Worm (Caenorhabditis elegans) whole organism, L3 larva: ENCODE results near the gene Y105C5B.9.

Experiments used
- ZK546.5 ChIP-seq: sonication (generic microtip); optimal IDR thresholded peaks from 2 replicates; lab custom pipeline; 2017; ENCODE audit warnings: missing biosample characterization, missing genetic modification characterization
- aly-2 ChIP-seq: fragments of 150-350 bp; optimal IDR thresholded peaks from 2 replicates; lab custom pipeline; 2014; ENCODE audit warnings: missing biosample characterization, missing genetic modification characterization
- ceh-16 ChIP-seq: sonication (generic microtip); optimal IDR thresholded peaks from 2 replicates; lab custom pipeline; 2017; ENCODE audit warnings: missing biosample characterization, missing genetic modification characterization
- ceh-28 ChIP-seq: fragments of 150-350 bp; optimal IDR thresholded peaks from 2 replicates; lab custom pipeline; 2014; ENCODE audit warnings: missing biosample characterization, missing genetic modification reagents, missing genetic modification characterization
- ceh-9 ChIP-seq: sonication (generic microtip); optimal IDR thresholded peaks from 2 replicates; lab custom pipeline; 2018; ENCODE audit warnings: missing biosample characterization, missing genetic modification characterization
- daf-12 ChIP-seq: fragments of 150-350 bp; optimal IDR thresholded peaks from 2 replicates; lab custom pipeline; 2014; ENCODE audit warnings: missing biosample characterization, missing genetic modification reagents, missing genetic modification characterization
- egl-27 ChIP-seq: sonication (generic microtip); optimal IDR thresholded peaks from 4 replicates; lab custom pipeline; 2017; ENCODE audit warnings: missing biosample characterization, missing genetic modification reagents, missing genetic modification characterization
- egl-5 ChIP-seq: fragments of 150-350 bp; optimal IDR thresholded peaks from 2 replicates; lab custom pipeline; 2017; ENCODE audit warnings: missing biosample characterization, missing genetic modification reagents, missing genetic modification characterization, inconsistent platforms
- elt-1 ChIP-seq: fragments of 150-350 bp; optimal IDR thresholded peaks from 2 replicates; lab custom pipeline; 2014; ENCODE audit warnings: missing biosample characterization, missing genetic modification characterization
- elt-2 ChIP-seq: sonication (generic microtip); optimal IDR thresholded peaks from 2 replicates; lab custom pipeline; 2016; ENCODE audit warnings: missing genetic modification reagents, mild to moderate bottlenecking, missing genetic modification characterization, missing compliant biosample characterization
- elt-3 ChIP-seq, 3 experiments: fragments of 150-350 bp in 1 of 3; sonication (generic microtip) in 2 of 3; optimal IDR thresholded peaks; 2 replicates in 2 of 3; 4 replicates in 1 of 3; lab custom pipeline; 2014 to 2017; ENCODE audit warnings: missing biosample characterization in 3 of 3, missing genetic modification characterization in 3 of 3
- eor-1 ChIP-seq, 2 experiments: fragments of 150-350 bp; optimal IDR thresholded peaks; 2 replicates each; lab custom pipeline; 2014 to 2018; ENCODE audit warnings: missing biosample characterization in 2 of 2, missing genetic modification characterization in 2 of 2
- fkh-10 ChIP-seq: sonication (generic microtip); optimal IDR thresholded peaks from 2 replicates; lab custom pipeline; 2017; ENCODE audit warnings: missing biosample characterization, missing genetic modification reagents, missing genetic modification characterization
- fkh-2 ChIP-seq: fragments of 150-350 bp; optimal IDR thresholded peaks from 2 replicates; lab custom pipeline; 2014; ENCODE audit warnings: missing biosample characterization, missing genetic modification reagents, missing genetic modification characterization
- jun-1 ChIP-seq: fragments of 150-350 bp; optimal IDR thresholded peaks from 2 replicates; lab custom pipeline; 2014; ENCODE audit warnings: missing biosample characterization, missing genetic modification reagents, missing genetic modification characterization
- lin-15B ChIP-seq: fragments of 150-350 bp; optimal IDR thresholded peaks from 2 replicates; lab custom pipeline; 2014; ENCODE audit warnings: missing biosample characterization, missing genetic modification characterization
- lin-39 ChIP-seq: fragments of 150-350 bp; optimal IDR thresholded peaks from 2 replicates; lab custom pipeline; 2018; ENCODE audit warnings: missing biosample characterization, missing genetic modification reagents, missing genetic modification characterization
- mdl-1 ChIP-seq: fragments of 150-350 bp; optimal IDR thresholded peaks from 2 replicates; lab custom pipeline; 2014; ENCODE audit warnings: missing biosample characterization, missing genetic modification characterization
- mml-1 ChIP-seq: fragments of 150-350 bp; sonication (generic microtip); optimal IDR thresholded peaks from 3 replicates; lab custom pipeline; 2014; ENCODE audit warnings: missing biosample characterization, missing genetic modification characterization
- nfya-1 ChIP-seq: sonication (generic microtip); optimal IDR thresholded peaks from 2 replicates; lab custom pipeline; 2017; ENCODE audit warnings: missing genetic modification characterization, mild to moderate bottlenecking, missing compliant biosample characterization, antibody characterized with exemption, moderate library complexity; ENCODE audit not compliant: insufficient read depth
- nhr-11 ChIP-seq: fragments of 150-350 bp; optimal IDR thresholded peaks from 2 replicates; lab custom pipeline; 2014; ENCODE audit warnings: missing biosample characterization, missing genetic modification characterization
- nhr-23 ChIP-seq: fragments of 150-350 bp; optimal IDR thresholded peaks from 2 replicates; lab custom pipeline; 2014; ENCODE audit warnings: missing biosample characterization, missing genetic modification reagents, missing genetic modification characterization
- nhr-25 ChIP-seq: sonication (generic microtip); optimal IDR thresholded peaks from 2 replicates; lab custom pipeline; 2017; ENCODE audit warnings: missing biosample characterization, missing genetic modification characterization
- nhr-28 ChIP-seq: fragments of 150-350 bp; optimal IDR thresholded peaks from 2 replicates; lab custom pipeline; 2014; ENCODE audit warnings: missing biosample characterization, missing genetic modification characterization
- nhr-43 ChIP-seq: sonication (generic microtip); optimal IDR thresholded peaks from 2 replicates; lab custom pipeline; 2016; ENCODE audit warnings: mild to moderate bottlenecking, missing genetic modification characterization, missing compliant biosample characterization; ENCODE audit not compliant: poor library complexity, severe bottlenecking
- nhr-67 ChIP-seq: fragments of 150-350 bp; optimal IDR thresholded peaks from 2 replicates; lab custom pipeline; 2014; ENCODE audit warnings: missing biosample characterization, missing genetic modification characterization
- nhr-76 ChIP-seq: fragments of 150-350 bp; sonication (generic microtip); optimal IDR thresholded peaks from 5 replicates; lab custom pipeline; 2014; ENCODE audit warnings: missing biosample characterization, missing genetic modification characterization
- nhr-77 ChIP-seq: fragments of 150-350 bp; optimal IDR thresholded peaks from 2 replicates; lab custom pipeline; 2014; ENCODE audit warnings: missing biosample characterization, missing genetic modification characterization
- pha-4 ChIP-seq: fragments of 150-350 bp; optimal IDR thresholded peaks from 2 replicates; lab custom pipeline; 2014; ENCODE audit warnings: missing biosample characterization, missing genetic modification reagents, missing genetic modification characterization
- pqm-1 ChIP-seq: fragments of 150-350 bp; optimal IDR thresholded peaks from 2 replicates; lab custom pipeline; 2017; ENCODE audit warnings: missing biosample characterization, missing genetic modification characterization, inconsistent platforms
- sea-2 ChIP-seq: fragments of 150-350 bp; sonication (generic microtip); optimal IDR thresholded peaks from 4 replicates; lab custom pipeline; 2014; ENCODE audit warnings: missing biosample characterization, missing genetic modification reagents, missing genetic modification characterization
- snpc-4 ChIP-seq: fragments of 150-350 bp; optimal IDR thresholded peaks from 2 replicates; lab custom pipeline; 2014; ENCODE audit warnings: missing biosample characterization, missing genetic modification characterization
- unc-39 ChIP-seq: sonication (generic microtip); optimal IDR thresholded peaks from 4 replicates; lab custom pipeline; 2017; ENCODE audit warnings: missing biosample characterization, missing genetic modification characterization
- unc-62 ChIP-seq: fragments of 150-350 bp; sonication (generic microtip); optimal IDR thresholded peaks from 4 replicates; lab custom pipeline; 2014; ENCODE audit warnings: missing biosample characterization, missing genetic modification reagents, missing genetic modification characterization
- ztf-11 ChIP-seq: fragments of 150-350 bp; optimal IDR thresholded peaks from 2 replicates; lab custom pipeline; 2014; ENCODE audit warnings: missing biosample characterization, missing genetic modification characterization

The Y105C5B.9 gene

ce11 chrIV:15946507-15946906 lies 16.1 kb downstream of the Y105C5B.9 start, which contains the start of gene skr-10:
skr-10 (plus strand) TSS chrIV:15946807.
- TF ChIP-seq jun-1 (tag; lab: Kevin White, UChicago) (no peak), nhr-43 (no peak), nhr-23 (no peak), nhr-11 (tag; lab: Kevin White, UChicago) (no peak), nfya-1 (no peak), ceh-9 (tag; lab: Kevin White, UChicago) (no peak), ZK546.5 (tag; lab: Kevin White, UChicago) (no peak), ceh-16 (tag; lab: Kevin White, UChicago) (no peak), elt-1 (tag; lab: Kevin White, UChicago) (no peak), egl-27 (tag; lab: Kevin White, UChicago) (no peak), unc-39 (tag; lab: Kevin White, UChicago) (no peak), nhr-76 (tag; lab: Kevin White, UChicago) (no peak), ceh-28 (no peak), elt-3 (tag; optimal IDR thresholded peaks at IDR 0.05; lab: Kevin White, UChicago) (no peak), nhr-28 (tag; lab: Kevin White, UChicago) (no peak), lin-39 (tag; lab: Kevin White, UChicago) (no peak)

ce11 chrIV:15949995-15950394 lies 19.6 kb downstream of the Y105C5B.9 start:
- no peak for TF ChIP-seq nhr-25 (tag; lab: Kevin White, UChicago)
- no peak for TF ChIP-seq nhr-76 (tag; lab: Kevin White, UChicago)
- no peak for TF ChIP-seq aly-2
- no peak for TF ChIP-seq pqm-1
- no peak for TF ChIP-seq nfya-1
- TF ChIP-seq sea-2, result no peak
- no peak for TF ChIP-seq elt-2
- TF ChIP-seq eor-1 (tag; optimal IDR thresholded peaks at IDR 0.05; lab: Kevin White, UChicago), result no peak
- no peak for TF ChIP-seq ceh-28
- no peak for TF ChIP-seq lin-39 (tag; lab: Kevin White, UChicago)
- no peak for TF ChIP-seq nhr-23
- TF ChIP-seq unc-39 (tag; lab: Kevin White, UChicago), result no peak
- no peak for TF ChIP-seq elt-1 (tag; lab: Kevin White, UChicago)
- TF ChIP-seq ceh-9 (tag; lab: Kevin White, UChicago), result no peak
- TF ChIP-seq ztf-11 (tag; lab: Kevin White, UChicago), result no peak
- TF ChIP-seq snpc-4, result no peak
- no peak for TF ChIP-seq pha-4 (tag; lab: Kevin White, UChicago)
- no peak for TF ChIP-seq lin-15B (tag; lab: Kevin White, UChicago)

DNA sequence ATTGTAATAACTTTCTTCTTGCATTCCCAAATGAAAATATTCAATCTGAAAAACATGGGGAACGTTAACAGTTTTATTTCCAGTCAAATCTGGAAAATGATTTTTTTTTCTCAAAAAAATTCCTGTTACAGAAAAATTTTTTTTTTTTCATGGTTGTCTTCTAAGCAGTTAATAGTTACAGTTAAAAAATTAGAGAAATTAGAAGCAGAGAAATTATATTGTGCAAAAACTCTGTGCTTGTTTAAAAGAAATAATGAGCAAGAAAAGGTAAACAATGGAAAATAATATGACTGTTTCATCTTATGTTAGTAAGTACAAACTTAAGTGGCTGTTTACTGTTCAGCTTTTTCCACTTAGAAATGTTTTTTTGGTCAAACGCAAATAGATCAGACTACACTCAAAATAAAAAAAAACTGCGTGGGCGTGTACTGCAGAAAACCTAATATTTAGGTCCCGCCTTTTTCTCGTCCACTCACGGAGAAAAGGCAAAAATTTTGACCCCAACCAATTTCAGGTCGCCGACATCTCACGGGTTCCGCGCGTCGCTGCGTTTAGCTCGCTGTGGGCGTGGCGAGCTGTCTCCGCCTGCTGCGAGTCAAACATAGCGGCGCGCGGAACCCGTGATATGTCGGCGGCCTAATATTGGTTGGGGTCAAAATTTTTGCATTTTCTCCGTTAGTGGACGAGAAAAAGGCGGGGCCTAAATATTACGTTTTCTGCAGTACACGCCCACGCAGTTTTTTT lies 20.6 kb downstream of the Y105C5B.9 start, which contains the start of gene ifas-3:
Gene ifas-3, minus strand, starts transcription at position 51 of the 744 bp plus-strand sequence.
- no peak for TF ChIP-seq eor-1 (tag; optimal IDR thresholded peaks at IDR 0.05; lab: Kevin White, UChicago)
- no peak for TF ChIP-seq unc-62
- TF ChIP-seq ceh-9 (tag; lab: Kevin White, UChicago), result no peak
- no peak for TF ChIP-seq mml-1
- TF ChIP-seq nhr-67 (tag; lab: Kevin White, UChicago), result no peak
- no peak for TF ChIP-seq nhr-25 (tag; lab: Kevin White, UChicago)
- TF ChIP-seq egl-5 (tag; lab: Kevin White, UChicago), result no peak
- TF ChIP-seq lin-15B (tag; lab: Kevin White, UChicago), result no peak
- TF ChIP-seq jun-1 (tag; lab: Kevin White, UChicago), result no peak
- TF ChIP-seq nhr-28 (tag; lab: Kevin White, UChicago), result no peak
- TF ChIP-seq nhr-76 (tag; lab: Kevin White, UChicago), result no peak

ce11 chrIV:15951640-15952039 lies 21.3 kb downstream of the Y105C5B.9 start, which contains the start of gene Y105C5B.15:
Y105C5B.15 (plus strand) TSS chrIV:15951936.
- TF ChIP-seq ceh-28, result no peak
- TF ChIP-seq elt-2, result peak; percentile 67

DNA sequence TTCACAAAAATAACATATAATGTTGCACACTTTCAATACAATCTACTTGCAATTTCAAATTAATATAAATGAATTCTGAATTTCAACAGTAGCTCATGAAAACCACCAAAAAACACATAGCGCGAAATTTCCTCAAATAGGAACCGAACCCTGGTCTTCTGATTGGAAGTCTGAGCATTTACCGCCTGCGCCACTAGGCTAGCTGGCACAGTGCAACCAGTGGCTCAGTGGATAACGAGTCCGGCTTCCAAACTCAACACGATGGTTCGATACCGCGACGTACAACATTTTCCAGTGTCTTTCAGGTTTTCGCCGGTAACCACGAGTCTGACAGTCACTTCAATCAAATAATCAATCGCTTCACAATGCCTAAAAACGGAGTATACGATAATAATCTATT lies 23.3 kb downstream of the Y105C5B.9 start:
- TF ChIP-seq jun-1 (tag; lab: Kevin White, UChicago) (no peak), ceh-9 (tag; lab: Kevin White, UChicago) (no peak), lin-39 (tag; lab: Kevin White, UChicago) (no peak), daf-12 (tag; lab: Kevin White, UChicago) (no peak), fkh-2 (tag; lab: Kevin White, UChicago) (no peak), nhr-11 (tag; lab: Kevin White, UChicago) (no peak), ztf-11 (tag; lab: Kevin White, UChicago) (no peak), fkh-10 (GFP tag; lab: Kevin White, UChicago) (no peak), unc-62 (no peak), unc-39 (tag; lab: Kevin White, UChicago) (no peak), mdl-1 (tag; lab: Kevin White, UChicago) (no peak), eor-1 (tag; optimal IDR thresholded peaks at IDR 0.05; lab: Kevin White, UChicago) (no peak), nhr-77 (no peak)
